Worm (Caenorhabditis elegans): Measurements from ENCODE around the gene W01H2.2.
A peak's percentile ranks its signal among the peaks of the same experiment; 100 is the strongest.

Gene W01H2.2

DNA sequence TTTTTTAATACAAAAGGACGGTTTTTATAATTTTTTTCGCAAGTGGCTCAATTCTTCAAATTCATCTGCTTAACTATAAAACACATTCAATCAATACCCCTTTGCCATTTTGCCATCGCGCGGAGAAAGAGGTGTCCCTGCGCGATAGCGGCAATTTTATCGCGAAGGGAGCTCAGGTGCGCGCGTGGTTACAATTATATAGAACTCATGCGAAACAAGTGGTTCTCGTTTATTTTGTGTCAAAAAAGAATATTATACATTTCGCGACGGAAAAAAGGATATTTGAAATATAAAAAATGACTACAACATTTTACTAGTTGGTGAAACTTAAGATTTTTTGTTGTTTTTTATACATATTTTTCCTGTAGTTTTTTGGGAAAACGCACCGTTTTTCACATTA is 9.1 kb downstream of the W01H2.2 start:
- TF ChIP-seq unc-130 (tag; optimal IDR thresholded peaks at IDR 0.05) (peak; percentile 95), mab-9 (GFP tag; IDR thresholded peaks at IDR 0.05) (peak; percentile 98), mef-2 (tag; optimal IDR thresholded peaks at IDR 0.05) (peak; percentile 88), rnt-1 (tag; optimal IDR thresholded peaks at IDR 0.05) (peak; percentile 99), blmp-1 (tag; optimal IDR thresholded peaks at IDR 0.05) (peak; percentile 42), nhr-84 (tag; optimal IDR thresholded peaks at IDR 0.05) (no peak), C04F5.9 (tag; optimal IDR thresholded peaks at IDR 0.05) (peak; percentile 96), nhr-71 (tag; optimal IDR thresholded peaks at IDR 0.05) (peak; percentile 99), sup-37 (GFP tag; optimal IDR thresholded peaks at IDR 0.05) (peak; percentile 98), vab-15 (tag; optimal IDR thresholded peaks at IDR 0.05) (peak; percentile 84), fkh-8 (tag; optimal IDR thresholded peaks at IDR 0.05) (peak; percentile 96), lin-14 (GFP tag; optimal IDR thresholded peaks at IDR 0.05) (peak; percentile 99), lin-13 (GFP tag; optimal IDR thresholded peaks at IDR 0.05) (peak; percentile 97), unc-62 (GFP tag; optimal IDR thresholded peaks at IDR 0.05) (peak; percentile 34), pqm-1 (tag; optimal IDR thresholded peaks at IDR 0.05) (peak; percentile 90), ceh-90 (tag; optimal IDR thresholded peaks at IDR 0.05) (no peak), lsy-2 (tag; optimal IDR thresholded peaks at IDR 0.05) (peak; percentile 93 to 96), zip-4 (GFP tag; optimal IDR thresholded peaks at IDR 0.05) (peak; percentile 96), C34B4.2 (tag; optimal IDR thresholded peaks at IDR 0.05) (peak; percentile 33), elt-3 (tag; optimal IDR thresholded peaks at IDR 0.05) (peak; percentile 75 to 99 (median 90)), lin-15B (tag; optimal IDR thresholded peaks at IDR 0.05) (peak; percentile 46), ceh-82 (tag; optimal IDR thresholded peaks at IDR 0.05) (peak; percentile 99 to 100 (median 100)), ztf-4 (tag; optimal IDR thresholded peaks at IDR 0.05) (peak; percentile 99), C16A3.4 (tag; optimal IDR thresholded peaks at IDR 0.05) (peak; percentile 99), nhr-19 (GFP tag; conservative IDR thresholded peaks at IDR 0.05) (peak; percentile 99), fkh-10 (GFP tag; optimal IDR thresholded peaks at IDR 0.05) (peak; percentile 100), tlp-1 (tag; optimal IDR thresholded peaks at IDR 0.05) (no peak), hlh-17 (GFP tag; optimal IDR thresholded peaks at IDR 0.05; ENCODE audit: borderline replicate concordance) (no peak), grh-1 (GFP tag; IDR thresholded peaks at IDR 0.05) (peak; percentile 97), hpl-2 (GFP tag; optimal IDR thresholded peaks at IDR 0.05) (peak; percentile 95), unc-86 (tag; optimal IDR thresholded peaks at IDR 0.05) (peak; percentile 99), pax-3 (tag; optimal IDR thresholded peaks at IDR 0.05) (peak; percentile 94), fos-1 (tag; optimal IDR thresholded peaks at IDR 0.05) (peak; percentile 97), nhr-47 (tag; optimal IDR thresholded peaks at IDR 0.05) (peak; percentile 100), mdl-1 (tag; optimal IDR thresholded peaks at IDR 0.05) (peak in 1 of 2 experiments; percentile 95), nhr-76 (tag; optimal IDR thresholded peaks at IDR 0.05) (peak; percentile 95), xbp-1 (tag; optimal IDR thresholded peaks at IDR 0.05) (peak; percentile 98), dpl-1 (GFP tag; optimal IDR thresholded peaks at IDR 0.05) (peak; percentile 56 to 71 (median 61)), snu-23 (GFP tag; optimal IDR thresholded peaks at IDR 0.05) (peak; percentile 100), nhr-90 (tag; optimal IDR thresholded peaks at IDR 0.05; ENCODE audit: poor library complexity) (peak; percentile 99), ama-1 (optimal IDR thresholded peaks at IDR 0.05) (peak; percentile 27), elt-2 (tag; optimal IDR thresholded peaks at IDR 0.05) (peak; percentile 91), skn-1 (tag; optimal IDR thresholded peaks at IDR 0.05) (peak; percentile 99), aha-1 (tag; optimal IDR thresholded peaks at IDR 0.05) (peak; percentile 94), unc-98 (GFP tag; IDR thresholded peaks at IDR 0.05) (peak; percentile 94), ztf-11 (tag; optimal IDR thresholded peaks at IDR 0.05) (peak; percentile 78 to 99), ceh-8 (GFP tag; optimal IDR thresholded peaks at IDR 0.05) (peak; percentile 100), tbx-2 (tag; optimal IDR thresholded peaks at IDR 0.05) (peak; percentile 100), unc-30 (tag; optimal IDR thresholded peaks at IDR 0.05) (peak; percentile 80), nhr-237 (tag; optimal IDR thresholded peaks at IDR 0.05) (peak; percentile 100), nhr-11 (tag; optimal IDR thresholded peaks at IDR 0.05) (peak; percentile 99), swsn-7 (tag; optimal IDR thresholded peaks at IDR 0.05) (peak; percentile 99), lin-39 (tag; optimal IDR thresholded peaks at IDR 0.05) (peak; percentile 99)
